Fruit fly (Drosophila melanogaster) whole organism, adult: ENCODE measurements around the gene D12.

Experiments used
- CG11617 ChIP-seq: fragments of 200-800 bp; sonication (Bioruptor generic); optimal IDR thresholded peaks from 2 replicates; lab custom pipeline; 2017; ENCODE audit warnings: mild to moderate bottlenecking, missing biosample characterization, missing genetic modification reagents, missing genetic modification characterization
- CG14711 ChIP-seq: fragments of 200-800 bp; sonication (Bioruptor generic); optimal IDR thresholded peaks from 2 replicates; lab custom pipeline; 2018; ENCODE audit warnings: missing biosample characterization, mild to moderate bottlenecking, missing genetic modification characterization, moderate library complexity
- CG1620 ChIP-seq: fragments of 200-800 bp; sonication (Bioruptor generic); optimal IDR thresholded peaks from 2 replicates; lab custom pipeline; 2016; ENCODE audit warnings: missing biosample characterization, missing genetic modification characterization
- CG33017 ChIP-seq: fragments of 200-800 bp; sonication (Bioruptor generic); optimal IDR thresholded peaks from 2 replicates; lab custom pipeline; 2018; ENCODE audit warnings: missing biosample characterization, mild to moderate bottlenecking, missing genetic modification characterization, moderate library complexity
- CG7101 ChIP-seq: fragments of 200-800 bp; sonication (Bioruptor generic); optimal IDR thresholded peaks from 2 replicates; lab custom pipeline; 2018; ENCODE audit warnings: missing biosample characterization, mild to moderate bottlenecking, missing genetic modification characterization, moderate library complexity
- Clk ChIP-seq: fragments of 200-800 bp; sonication (Bioruptor generic); optimal IDR thresholded peaks from 2 replicates; lab custom pipeline; 2017; ENCODE audit warnings: missing biosample characterization, missing genetic modification characterization
- Mnt ChIP-seq: fragments of 200-800 bp; sonication (Bioruptor generic); optimal IDR thresholded peaks from 2 replicates; lab custom pipeline; 2016; ENCODE audit warnings: missing biosample characterization, mild to moderate bottlenecking, missing genetic modification characterization
- cnc ChIP-seq, 2 experiments: fragments of >200 bp; optimal IDR thresholded peaks; 2 replicates each; lab custom pipeline; 2017
- ovo ChIP-seq: fragments of 200-800 bp; sonication (Bioruptor generic); optimal IDR thresholded peaks from 2 replicates; lab custom pipeline; 2016; ENCODE audit warnings: missing biosample characterization, missing genetic modification characterization
- pad ChIP-seq: fragments of 200-800 bp; sonication (Bioruptor generic); optimal IDR thresholded peaks from 3 replicates; lab custom pipeline; 2017; ENCODE audit warnings: missing biosample characterization, missing genetic modification characterization, mild to moderate bottlenecking, moderate library complexity, missing genetic modification reagents
- tj ChIP-seq: fragments of 200-800 bp; sonication (Bioruptor generic); optimal IDR thresholded peaks from 3 replicates; lab custom pipeline; 2017; ENCODE audit warnings: missing biosample characterization, mild to moderate bottlenecking, missing genetic modification characterization, moderate library complexity
- toe ChIP-seq: fragments of 200-800 bp; sonication (Bioruptor generic); optimal IDR thresholded peaks from 2 replicates; lab custom pipeline; 2016; ENCODE audit warnings: missing biosample characterization, missing genetic modification characterization

dm6 chr2L:8449358-8449757, 12.2 kb upstream of the D12 start, which contains the start of gene Aasdh:
- TF ChIP-seq pad (no peak), CG11617 (GFP tag; lab: Kevin White, UChicago) (no peak), ovo (GFP tag; lab: Kevin White, UChicago) (no peak), toe (GFP tag; lab: Kevin White, UChicago) (no peak), CG33017 (tag; lab: Kevin White, UChicago) (no peak), tj (GFP tag; lab: Kevin White, UChicago) (no peak), Clk (GFP tag; lab: Kevin White, UChicago) (no peak), cnc (optimal IDR thresholded peaks at IDR 0.05; lab: Kevin White, UChicago) (no peak), CG14711 (tag; lab: Kevin White, UChicago) (no peak), Mnt (no peak), CG1620 (GFP tag; lab: Kevin White, UChicago) (no peak), CG7101 (no peak)
